Worm (Caenorhabditis elegans) whole organism, L1 larva: ENCODE measurements around the gene F21H7.12.

Experiments used
- ama-1 ChIP-seq: fragments of 150-350 bp; optimal IDR thresholded peaks from 2 replicates; lab custom pipeline; 2014
- elt-3 ChIP-seq, 6 experiments: fragments of 150-350 bp in 1 of 6; sonication (generic microtip); optimal IDR thresholded peaks; 2 replicates each; lab custom pipeline; 2017 to 2018; ENCODE audit warnings: missing biosample characterization in 6 of 6, missing genetic modification characterization in 6 of 6, inconsistent platforms in 1 of 6
- lin-39 ChIP-seq: fragments of 150-350 bp; optimal IDR thresholded peaks from 2 replicates; lab custom pipeline; 2014; ENCODE audit warnings: missing biosample characterization, missing genetic modification reagents, missing genetic modification characterization
- nhr-12 ChIP-seq: sonication (generic microtip); optimal IDR thresholded peaks from 2 replicates; lab custom pipeline; 2017; ENCODE audit warnings: missing biosample characterization, missing genetic modification characterization
- nhr-237 ChIP-seq: fragments of 150-350 bp; optimal IDR thresholded peaks from 2 replicates; lab custom pipeline; 2014; ENCODE audit warnings: missing biosample characterization, missing genetic modification characterization
- nhr-85 ChIP-seq: sonication (generic microtip); peaks from one replicate; lab custom pipeline; 2016; ENCODE audit warnings: missing genetic modification characterization, inconsistent platforms, missing compliant biosample characterization
- pag-3 ChIP-seq: sonication (generic microtip); optimal IDR thresholded peaks from 2 replicates; lab custom pipeline; 2017; ENCODE audit warnings: missing genetic modification characterization, mild to moderate bottlenecking, missing compliant biosample characterization, antibody characterized with exemption, borderline replicate concordance; ENCODE audit not compliant: insufficient read depth
- rnt-1 ChIP-seq: sonication (generic microtip); optimal IDR thresholded peaks from 2 replicates; lab custom pipeline; 2016; ENCODE audit warnings: mild to moderate bottlenecking, missing genetic modification characterization, moderate library complexity, missing compliant biosample characterization
- unc-62 ChIP-seq: fragments of 150-350 bp; optimal IDR thresholded peaks from 2 replicates; lab custom pipeline; 2014; ENCODE audit warnings: missing biosample characterization, missing genetic modification reagents, missing genetic modification characterization
- unc-86 ChIP-seq: sonication (generic microtip); optimal IDR thresholded peaks from 2 replicates; lab custom pipeline; 2016; ENCODE audit warnings: missing genetic modification characterization, missing compliant biosample characterization
- zag-1 ChIP-seq: fragments of 150-350 bp; optimal IDR thresholded peaks from 2 replicates; lab custom pipeline; 2014; ENCODE audit warnings: missing biosample characterization, missing genetic modification characterization

DNA sequence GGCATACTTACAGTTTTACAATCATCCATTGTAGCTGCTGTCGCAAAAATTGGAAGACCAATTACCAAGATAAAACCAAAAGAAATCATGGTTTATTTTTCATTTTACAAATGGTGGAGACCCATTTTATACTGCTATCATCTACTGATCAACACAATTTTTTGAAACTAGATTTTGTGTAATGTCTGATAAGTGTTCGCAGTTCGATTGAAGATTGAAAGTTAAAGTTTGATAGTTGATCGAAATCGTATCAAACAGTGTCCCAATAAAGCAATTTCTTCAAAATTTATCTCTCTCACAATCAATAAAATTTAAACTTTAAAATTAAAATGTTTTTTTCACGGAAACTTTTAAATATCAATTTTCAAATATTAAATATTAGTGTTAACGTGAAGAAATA is 41.2 kb downstream of the F21H7.12 start, which contains the start of gene T13F3.6:
- TF ChIP-seq rnt-1 (tag; lab: Kevin White, UChicago), result no peak
- TF ChIP-seq elt-3 (tag; optimal IDR thresholded peaks at IDR 0.05; lab: Kevin White, UChicago), result no peak
- TF ChIP-seq pag-3, result no peak
- TF ChIP-seq nhr-12, result no peak
- no peak for TF ChIP-seq zag-1
- no peak for TF ChIP-seq nhr-237 (tag; lab: Kevin White, UChicago)
- no peak for TF ChIP-seq lin-39 (tag; lab: Kevin White, UChicago)
- TF ChIP-seq ama-1 (lab: Kevin White, UChicago), result no peak
- TF ChIP-seq nhr-85, result no peak
- no peak for TF ChIP-seq unc-86 (tag; lab: Kevin White, UChicago)
- no peak for TF ChIP-seq unc-62 (GFP tag; lab: Kevin White, UChicago)
